Worm (Caenorhabditis elegans) whole organism, L2 larva: ENCODE results near the gene sel-1.

Source experiments
- C34F6.9 ChIP-seq: fragments of 150-350 bp; optimal IDR thresholded peaks from 2 replicates; lab custom pipeline; 2014; ENCODE audit warnings: missing biosample characterization, missing genetic modification characterization
- F13H6.1 ChIP-seq: sonication (generic microtip); optimal IDR thresholded peaks from 2 replicates; lab custom pipeline; 2016; ENCODE audit warnings: missing genetic modification characterization, missing compliant biosample characterization
- R02D3.7 ChIP-seq: fragments of 150-350 bp; optimal IDR thresholded peaks from 2 replicates; lab custom pipeline; 2014; ENCODE audit warnings: missing biosample characterization, missing genetic modification characterization
- Y55F3AM.14 ChIP-seq: fragments of 200-800 bp; sonication (Bioruptor generic); optimal IDR thresholded peaks from 2 replicates; lab custom pipeline; 2018; ENCODE audit warnings: mild to moderate bottlenecking, missing genetic modification characterization, missing compliant biosample characterization
- ZK546.5 ChIP-seq: sonication (generic microtip); optimal IDR thresholded peaks from 2 replicates; lab custom pipeline; 2017; ENCODE audit warnings: missing biosample characterization, missing genetic modification characterization
- aly-2 ChIP-seq: fragments of 150-350 bp; optimal IDR thresholded peaks from 2 replicates; lab custom pipeline; 2014; ENCODE audit warnings: missing biosample characterization, missing genetic modification characterization
- ama-1 ChIP-seq: fragments of 150-350 bp; optimal IDR thresholded peaks from 2 replicates; lab custom pipeline; 2018; ENCODE audit warnings: inconsistent platforms
- blmp-1 ChIP-seq: sonication (generic microtip); optimal IDR thresholded peaks from 2 replicates; lab custom pipeline; 2017; ENCODE audit warnings: missing genetic modification characterization, mild to moderate bottlenecking, missing compliant biosample characterization, antibody characterized with exemption, moderate library complexity; ENCODE audit not compliant: insufficient read depth
- ceh-16 ChIP-seq: fragments of 150-350 bp; optimal IDR thresholded peaks from 2 replicates; lab custom pipeline; 2014; ENCODE audit warnings: missing biosample characterization, missing genetic modification characterization
- ceh-82 ChIP-seq: fragments of 150-350 bp; optimal IDR thresholded peaks from 2 replicates; lab custom pipeline; 2014; ENCODE audit warnings: missing biosample characterization, missing genetic modification characterization
- crh-2 ChIP-seq: sonication (generic microtip); optimal IDR thresholded peaks from 2 replicates; lab custom pipeline; 2017; ENCODE audit warnings: missing biosample characterization, missing genetic modification characterization
- dmd-4 ChIP-seq: sonication (generic microtip); optimal IDR thresholded peaks from 2 replicates; lab custom pipeline; 2017; ENCODE audit warnings: missing biosample characterization, missing genetic modification characterization
- egl-27 ChIP-seq: sonication (generic microtip); optimal IDR thresholded peaks from 3 replicates; lab custom pipeline; 2017; ENCODE audit warnings: missing biosample characterization, missing genetic modification reagents, missing genetic modification characterization
- elt-1 ChIP-seq: fragments of 150-350 bp; optimal IDR thresholded peaks from 2 replicates; lab custom pipeline; 2014; ENCODE audit warnings: missing biosample characterization, missing genetic modification characterization
- elt-3 ChIP-seq: sonication (generic microtip); optimal IDR thresholded peaks from 2 replicates; lab custom pipeline; 2017; ENCODE audit warnings: missing biosample characterization, missing genetic modification characterization
- fos-1 ChIP-seq: fragments of 150-350 bp; optimal IDR thresholded peaks from 2 replicates; lab custom pipeline; 2014; ENCODE audit warnings: missing biosample characterization, missing genetic modification characterization
- gmeb-1 ChIP-seq: fragments of 150-350 bp; optimal IDR thresholded peaks from 2 replicates; lab custom pipeline; 2014; ENCODE audit warnings: missing biosample characterization, missing genetic modification characterization
- lin-11 ChIP-seq: fragments of 150-350 bp; sonication (generic microtip); optimal IDR thresholded peaks from 2 replicates; lab custom pipeline; 2014; ENCODE audit warnings: missing biosample characterization, missing genetic modification characterization, inconsistent platforms, mixed read lengths
- lin-13 ChIP-seq: fragments of 150-350 bp; optimal IDR thresholded peaks from 2 replicates; lab custom pipeline; 2014; ENCODE audit warnings: missing biosample characterization, missing genetic modification reagents, missing genetic modification characterization
- lin-39 ChIP-seq: fragments of 150-350 bp; optimal IDR thresholded peaks from 2 replicates; lab custom pipeline; 2014; ENCODE audit warnings: missing biosample characterization, missing genetic modification reagents, missing genetic modification characterization
- lsy-2 ChIP-seq, 2 experiments: fragments of 150-350 bp in 1 of 2; sonication (generic microtip) in 1 of 2; optimal IDR thresholded peaks; 2 replicates each; lab custom pipeline; 2014 to 2017; ENCODE audit warnings: missing biosample characterization in 2 of 2, missing genetic modification characterization in 2 of 2
- mab-5 ChIP-seq: fragments of 150-350 bp; optimal IDR thresholded peaks from 2 replicates; lab custom pipeline; 2014; ENCODE audit warnings: missing biosample characterization, missing genetic modification characterization
- mbf-1 ChIP-seq: sonication (generic microtip); optimal IDR thresholded peaks from 2 replicates; lab custom pipeline; 2017; ENCODE audit warnings: missing biosample characterization, missing genetic modification characterization
- mdl-1 ChIP-seq, 2 experiments: fragments of 150-350 bp in 1 of 2; sonication (generic microtip) in 1 of 2; optimal IDR thresholded peaks; 2 replicates each; lab custom pipeline; 2017; ENCODE audit warnings: missing biosample characterization in 2 of 2, missing genetic modification characterization in 2 of 2
- nhr-10 ChIP-seq: sonication (generic microtip); optimal IDR thresholded peaks from 2 replicates; lab custom pipeline; 2017; ENCODE audit warnings: missing biosample characterization, missing genetic modification characterization
- nhr-11 ChIP-seq: fragments of 150-350 bp; optimal IDR thresholded peaks from 2 replicates; lab custom pipeline; 2014; ENCODE audit warnings: missing biosample characterization, missing genetic modification characterization
- nhr-12 ChIP-seq: fragments of 150-350 bp; optimal IDR thresholded peaks from 2 replicates; lab custom pipeline; 2014; ENCODE audit warnings: missing biosample characterization, missing genetic modification characterization
- nhr-129 ChIP-seq: fragments of 150-350 bp; optimal IDR thresholded peaks from 2 replicates; lab custom pipeline; 2014; ENCODE audit warnings: missing biosample characterization, missing genetic modification characterization
- nhr-21 ChIP-seq: fragments of 150-350 bp; optimal IDR thresholded peaks from 2 replicates; lab custom pipeline; 2014; ENCODE audit warnings: missing biosample characterization, missing genetic modification characterization
- nhr-23 ChIP-seq: fragments of 150-350 bp; optimal IDR thresholded peaks from 2 replicates; lab custom pipeline; 2014; ENCODE audit warnings: missing biosample characterization, missing genetic modification reagents, missing genetic modification characterization
- nhr-237 ChIP-seq: fragments of 150-350 bp; optimal IDR thresholded peaks from 2 replicates; lab custom pipeline; 2014; ENCODE audit warnings: missing biosample characterization, missing genetic modification characterization
- nhr-25 ChIP-seq: fragments of 150-350 bp; sonication (generic microtip); optimal IDR thresholded peaks from 3 replicates; lab custom pipeline; 2014; ENCODE audit warnings: missing biosample characterization, missing genetic modification characterization
- nhr-6 ChIP-seq: fragments of 150-350 bp; optimal IDR thresholded peaks from 2 replicates; lab custom pipeline; 2014; ENCODE audit warnings: missing biosample characterization, missing genetic modification characterization
- nhr-77 ChIP-seq: fragments of 150-350 bp; optimal IDR thresholded peaks from 2 replicates; lab custom pipeline; 2014; ENCODE audit warnings: missing biosample characterization, missing genetic modification characterization
- peb-1 ChIP-seq: fragments of 150-350 bp; optimal IDR thresholded peaks from 2 replicates; lab custom pipeline; 2014; ENCODE audit warnings: missing biosample characterization, missing genetic modification characterization
- sem-4 ChIP-seq: fragments of 150-350 bp; optimal IDR thresholded peaks from 2 replicates; lab custom pipeline; 2014; ENCODE audit warnings: missing biosample characterization, missing genetic modification reagents, missing genetic modification characterization
- sma-3 ChIP-seq: sonication (generic microtip); optimal IDR thresholded peaks from 2 replicates; lab custom pipeline; 2016; ENCODE audit warnings: missing genetic modification reagents, missing genetic modification characterization, missing compliant biosample characterization
- sma-9 ChIP-seq, 2 experiments: fragments of 150-350 bp in 1 of 2; sonication (generic microtip) in 1 of 2; optimal IDR thresholded peaks; 2 replicates each; lab custom pipeline; 2014 to 2016; ENCODE audit warnings: missing genetic modification characterization in 2 of 2, mild to moderate bottlenecking in 1 of 2, missing biosample characterization in 1 of 2, missing compliant biosample characterization in 1 of 2, missing genetic modification reagents in 1 of 2, moderate library complexity in 1 of 2
- snpc-4 ChIP-seq: fragments of 150-350 bp; optimal IDR thresholded peaks from 2 replicates; lab custom pipeline; 2014; ENCODE audit warnings: missing biosample characterization, missing genetic modification characterization
- unc-39 ChIP-seq: fragments of 150-350 bp; optimal IDR thresholded peaks from 2 replicates; lab custom pipeline; 2014; ENCODE audit warnings: missing biosample characterization, missing genetic modification characterization
- unc-55 ChIP-seq: fragments of 150-350 bp; sonication (generic microtip); optimal IDR thresholded peaks from 3 replicates; lab custom pipeline; 2014; ENCODE audit warnings: missing biosample characterization, missing genetic modification reagents, missing genetic modification characterization
- unc-62 ChIP-seq: fragments of 150-350 bp; optimal IDR thresholded peaks from 2 replicates; lab custom pipeline; 2014; ENCODE audit warnings: missing biosample characterization, missing genetic modification reagents, missing genetic modification characterization
- zag-1 ChIP-seq: fragments of 150-350 bp; optimal IDR thresholded peaks from 2 replicates; lab custom pipeline; 2014; ENCODE audit warnings: missing biosample characterization, missing genetic modification characterization
- ztf-1 ChIP-seq: fragments of 200-800 bp; sonication (Bioruptor generic); conservative IDR thresholded peaks from 2 replicates; pipeline ENCODE4 v1.3.6; 2022; ENCODE audit warnings: missing genetic modification characterization, missing compliant biosample characterization
- ztf-11 ChIP-seq: sonication (generic microtip); optimal IDR thresholded peaks from 2 replicates; lab custom pipeline; 2017; ENCODE audit warnings: missing biosample characterization, missing genetic modification characterization
- ztf-4 ChIP-seq: fragments of 150-350 bp; optimal IDR thresholded peaks from 2 replicates; lab custom pipeline; 2014; ENCODE audit warnings: missing biosample characterization, missing genetic modification characterization

Gene sel-1

ce11 chrV:12554172-12555031 is 6.1 kb upstream of the sel-1 start:
- TF ChIP-seq nhr-23 (tag; lab: Kevin White, UChicago) (no peak), snpc-4 (no peak), elt-1 (tag; lab: Kevin White, UChicago) (no peak), ztf-4 (no peak), nhr-25 (tag; lab: Kevin White, UChicago) (peak; percentile 76), sma-9 (GFP tag; optimal IDR thresholded peaks at IDR 0.05; lab: Kevin White, UChicago) (peak; percentile 82), sma-9 (tag; optimal IDR thresholded peaks at IDR 0.05; lab: Kevin White, UChicago) (no peak), mdl-1 (tag; optimal IDR thresholded peaks at IDR 0.05; lab: Kevin White, UChicago) (no peak), nhr-77 (tag; lab: Kevin White, UChicago) (no peak), lsy-2 (tag; optimal IDR thresholded peaks at IDR 0.05; lab: Kevin White, UChicago) (no peak), nhr-21 (peak; percentile 81), blmp-1 (peak; percentile 85), F13H6.1 (no peak), unc-55 (GFP tag; lab: Kevin White, UChicago) (no peak), ceh-82 (tag; lab: Kevin White, UChicago) (no peak), nhr-129 (tag; lab: Kevin White, UChicago) (peak; percentile 34), nhr-12 (tag; lab: Kevin White, UChicago) (no peak), Y55F3AM.14 (GFP tag; lab: Kevin White, UChicago) (no peak), sem-4 (no peak), lin-13 (no peak), ceh-16 (tag; lab: Kevin White, UChicago) (no peak), lin-39 (tag; lab: Kevin White, UChicago) (no peak), crh-2 (tag; lab: Kevin White, UChicago) (peak; percentile 93), sma-3 (GFP tag; lab: Kevin White, UChicago) (peak; percentile 80), mab-5 (tag; lab: Kevin White, UChicago) (no peak), nhr-11 (tag; lab: Kevin White, UChicago) (no peak), egl-27 (tag; lab: Kevin White, UChicago) (peak; percentile 83), gmeb-1 (tag; lab: Kevin White, UChicago) (peak; percentile 39), fos-1 (tag; lab: Kevin White, UChicago) (peak; percentile 15)

ce11 chrV:12555872-12556271 is 4.7 kb upstream of the sel-1 start:
- TF ChIP-seq nhr-25 (tag; lab: Kevin White, UChicago), result no peak
- TF ChIP-seq R02D3.7, result no peak
- no peak for TF ChIP-seq nhr-11 (tag; lab: Kevin White, UChicago)
- no peak for TF ChIP-seq ztf-1 (GFP tag; lab: Robert Waterston, UW)
- no peak for TF ChIP-seq F13H6.1
- no peak for TF ChIP-seq elt-1 (tag; lab: Kevin White, UChicago)
- TF ChIP-seq C34F6.9 (tag; lab: Kevin White, UChicago), result no peak
- no peak for TF ChIP-seq lin-39 (tag; lab: Kevin White, UChicago)
- TF ChIP-seq nhr-21, result peak; percentile 58
- TF ChIP-seq mbf-1, result no peak
- no peak for TF ChIP-seq snpc-4
- no peak for TF ChIP-seq ZK546.5 (tag; lab: Kevin White, UChicago)
- TF ChIP-seq Y55F3AM.14 (GFP tag; lab: Kevin White, UChicago), result no peak
- TF ChIP-seq unc-55 (GFP tag; lab: Kevin White, UChicago), result no peak
- TF ChIP-seq ceh-16 (tag; lab: Kevin White, UChicago), result no peak
- no peak for TF ChIP-seq zag-1 (tag; lab: Kevin White, UChicago)
- no peak for TF ChIP-seq nhr-6
- no peak for TF ChIP-seq aly-2
- TF ChIP-seq sem-4, result no peak
- no peak for TF ChIP-seq lin-11 (tag; lab: Kevin White, UChicago)
- TF ChIP-seq ztf-4, result no peak
- no peak for TF ChIP-seq nhr-237 (tag; lab: Kevin White, UChicago)
- no peak for TF ChIP-seq ztf-11 (tag; lab: Kevin White, UChicago)
- TF ChIP-seq nhr-12 (tag; lab: Kevin White, UChicago), result no peak
- peak; percentile 78 for TF ChIP-seq sma-3 (GFP tag; lab: Kevin White, UChicago)
- TF ChIP-seq mdl-1 (tag; optimal IDR thresholded peaks at IDR 0.05; lab: Kevin White, UChicago), result no peak
- TF ChIP-seq ceh-82 (tag; lab: Kevin White, UChicago), result no peak
- peak; percentile 51 for TF ChIP-seq sma-9 (GFP tag; optimal IDR thresholded peaks at IDR 0.05; lab: Kevin White, UChicago)
- TF ChIP-seq sma-9 (tag; optimal IDR thresholded peaks at IDR 0.05; lab: Kevin White, UChicago), result no peak
- peak; percentile 24 for TF ChIP-seq ama-1
- no peak for TF ChIP-seq egl-27 (tag; lab: Kevin White, UChicago)
- TF ChIP-seq dmd-4 (tag; lab: Kevin White, UChicago), result no peak
- peak; percentile 47 for TF ChIP-seq nhr-129 (tag; lab: Kevin White, UChicago)
- TF ChIP-seq elt-3 (tag; lab: Kevin White, UChicago), result no peak
- TF ChIP-seq unc-62 (GFP tag; lab: Kevin White, UChicago), result no peak
- TF ChIP-seq nhr-23 (tag; lab: Kevin White, UChicago), result no peak
- TF ChIP-seq fos-1 (tag; lab: Kevin White, UChicago), result no peak
- peak; percentile 13 for TF ChIP-seq gmeb-1 (tag; lab: Kevin White, UChicago)
- TF ChIP-seq nhr-10, result no peak
- TF ChIP-seq peb-1, result no peak
- no peak for TF ChIP-seq unc-39 (tag; lab: Kevin White, UChicago)
- TF ChIP-seq blmp-1, result peak; percentile 38
- TF ChIP-seq nhr-77 (tag; lab: Kevin White, UChicago), result no peak
- TF ChIP-seq crh-2 (tag; lab: Kevin White, UChicago), result no peak
- TF ChIP-seq lsy-2 (tag; optimal IDR thresholded peaks at IDR 0.05; lab: Kevin White, UChicago), result no peak
